Fruit fly (Drosophila melanogaster): ENCODE results near the gene CG6293.
A peak's percentile ranks its signal among the peaks of the same experiment; 100 is the strongest.

The CG6293 gene

DNA sequence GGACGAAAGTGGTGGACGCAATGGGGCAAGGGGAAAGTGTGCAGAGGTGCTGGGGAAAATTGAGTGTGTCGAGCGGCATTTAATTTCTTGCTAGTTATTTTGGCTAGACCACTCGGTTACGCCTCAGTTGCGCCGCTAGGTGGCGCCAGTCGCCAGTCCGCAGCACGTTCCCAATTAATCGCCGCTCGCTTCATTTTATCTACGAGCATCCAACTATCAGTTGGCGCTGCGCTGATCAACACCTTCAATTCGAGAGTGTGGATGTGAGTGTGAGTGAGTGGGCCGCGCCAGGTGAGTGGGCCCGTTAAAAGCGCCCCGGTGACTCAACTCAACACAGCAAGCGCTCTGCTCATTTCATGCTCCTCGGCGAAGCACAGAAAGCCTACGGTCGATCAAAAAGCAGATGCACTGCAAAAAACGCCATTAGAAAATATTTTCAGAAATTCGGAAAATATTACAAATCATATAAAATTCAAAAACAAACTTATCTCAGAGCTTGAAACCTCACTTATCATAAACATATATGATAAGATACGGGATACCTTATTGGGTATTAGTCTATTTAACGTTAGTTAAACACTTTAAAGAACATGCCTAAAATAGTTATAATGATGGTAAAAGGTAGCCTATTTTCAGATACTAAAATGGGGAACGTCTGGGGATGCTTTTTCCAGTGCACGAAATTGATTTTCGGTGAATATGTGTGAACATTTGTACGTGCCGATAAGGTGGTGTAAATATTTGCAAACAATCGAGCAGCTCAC is 43.1 kb downstream of the CG6293 start (continued):
- TF ChIP-seq pan (optimal IDR thresholded peaks at IDR 0.05) (no peak), pan (GFP tag; optimal IDR thresholded peaks at IDR 0.05 in 1 of 2, IDR thresholded peaks at IDR 0.05 in 1 of 2) (peak in 1 of 2 experiments; percentile 76), trh (GFP tag; optimal IDR thresholded peaks at IDR 0.05) (no peak), CG11696 (GFP tag; IDR thresholded peaks at IDR 0.05) (no peak), CG17612 (GFP tag; IDR thresholded peaks at IDR 0.05) (no peak)

DNA sequence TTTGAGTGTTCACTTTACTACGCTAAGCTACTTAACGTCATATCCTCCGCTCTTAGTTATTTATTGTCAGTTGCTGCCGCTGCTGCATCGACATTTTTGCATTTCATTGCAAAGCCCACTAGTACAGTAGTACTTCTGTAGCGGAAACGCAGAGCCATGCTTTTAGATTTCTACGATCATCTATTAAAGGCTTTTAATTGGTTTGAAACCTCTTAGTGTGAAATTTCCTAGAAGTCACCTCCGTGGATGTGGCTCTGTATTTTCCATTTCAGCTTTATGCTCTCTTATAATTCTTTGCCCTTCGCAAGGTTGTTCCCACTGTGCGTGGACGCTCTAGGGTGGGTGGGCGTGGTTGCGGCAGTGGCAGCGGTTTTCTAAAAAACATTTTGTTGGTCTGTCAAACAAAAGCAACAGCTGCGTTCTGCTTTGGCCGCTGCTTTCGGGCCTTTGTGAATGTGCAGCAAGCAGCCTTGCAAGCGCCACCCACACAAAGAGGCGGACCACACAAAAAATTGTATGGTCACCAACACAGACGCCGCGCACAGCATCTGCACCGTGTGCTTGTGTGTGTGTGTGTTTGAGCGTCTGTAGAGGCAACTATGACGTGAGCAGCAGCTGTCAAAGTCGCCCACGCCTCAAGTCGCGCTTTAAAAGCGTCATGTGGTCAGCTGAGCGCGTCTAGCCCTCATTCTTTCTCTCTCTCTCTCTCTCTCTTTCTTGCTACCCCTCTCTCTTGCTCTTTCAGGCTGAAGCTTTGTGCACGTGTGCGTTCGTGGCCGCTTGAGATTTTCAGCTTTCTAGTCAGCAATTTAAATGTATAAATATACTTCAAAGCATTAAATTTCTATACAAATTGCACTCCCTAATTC is 44.6 kb downstream of the CG6293 start:
- TF ChIP-seq Fer2 (tag; optimal IDR thresholded peaks at IDR 0.05) (no peak), Jarid2 (GFP tag; optimal IDR thresholded peaks at IDR 0.05) (no peak), CG1832 (GFP tag; optimal IDR thresholded peaks at IDR 0.05) (peak; percentile 54), HLHmδ (GFP tag; optimal IDR thresholded peaks at IDR 0.05) (no peak), Dip2 (GFP tag; IDR thresholded peaks at IDR 0.05) (no peak), CG2678 (tag; optimal IDR thresholded peaks at IDR 0.05) (no peak), cg (GFP tag; optimal IDR thresholded peaks at IDR 0.05) (peak; percentile 80), dmrt99B (tag; optimal IDR thresholded peaks at IDR 0.05) (no peak), sisA (GFP tag; IDR thresholded peaks at IDR 0.05) (peak; percentile 11; the same call in 1 of the 2 replicates), CG9437 (GFP tag; optimal IDR thresholded peaks at IDR 0.05) (no peak), Hand (GFP tag; optimal IDR thresholded peaks at IDR 0.05) (no peak), pzg (GFP tag; optimal IDR thresholded peaks at IDR 0.05) (no peak), CTCF (GFP tag; optimal IDR thresholded peaks at IDR 0.05) (no peak), CG5953 (GFP tag; IDR thresholded peaks at IDR 0.05) (no peak), gcm (GFP tag; optimal IDR thresholded peaks at IDR 0.05) (no peak), dati (GFP tag; IDR thresholded peaks at IDR 0.05) (no peak), zfh1 (GFP tag; IDR thresholded peaks at IDR 0.05) (peak; percentile 32; the same call in 1 of the 3 replicates), CG3847 (GFP tag; IDR thresholded peaks at IDR 0.05) (no peak), CG3163 (GFP tag; optimal IDR thresholded peaks at IDR 0.05) (no peak), CG10321 (GFP tag; IDR thresholded peaks at IDR 0.05) (no peak), en (GFP tag; optimal IDR thresholded peaks at IDR 0.05) (no peak), Six4 (GFP tag; optimal IDR thresholded peaks at IDR 0.05) (no peak), Scr (GFP tag; IDR thresholded peaks at IDR 0.05; ENCODE audit: partially characterized antibody) (no peak), CG16815 (GFP tag; optimal IDR thresholded peaks at IDR 0.05) (no peak), grau (tag; optimal IDR thresholded peaks at IDR 0.05) (peak; percentile 42), cwo (GFP tag; optimal IDR thresholded peaks at IDR 0.05) (peak; percentile 60), CG13775 (GFP tag; optimal IDR thresholded peaks at IDR 0.05) (no peak), ERR (GFP tag; optimal IDR thresholded peaks at IDR 0.05) (no peak), CG12942 (GFP tag; optimal IDR thresholded peaks at IDR 0.05) (no peak), Dek (tag; optimal IDR thresholded peaks at IDR 0.05) (no peak), CG1647 (GFP tag; optimal IDR thresholded peaks at IDR 0.05) (no peak), so (GFP tag; IDR thresholded peaks at IDR 0.05) (no peak), zen (tag; optimal IDR thresholded peaks at IDR 0.05) (no peak), CG7745 (tag; optimal IDR thresholded peaks at IDR 0.05) (no peak), TFAM (GFP tag; optimal IDR thresholded peaks at IDR 0.05) (no peak), Med (GFP tag) (peak; percentile 67), sd (tag; optimal IDR thresholded peaks at IDR 0.05) (peak; percentile 16), ato (GFP tag; IDR thresholded peaks at IDR 0.05; ENCODE audit: partially characterized antibody) (no peak), D19B (GFP tag; optimal IDR thresholded peaks at IDR 0.05) (no peak), Optix (GFP tag; IDR thresholded peaks at IDR 0.05) (no peak), HmgZ (tag; optimal IDR thresholded peaks at IDR 0.05) (no peak), dysf (GFP tag; IDR thresholded peaks at IDR 0.05) (no peak)

All from whole organism, embryonic.